Worm (Caenorhabditis elegans) whole organism, mixed stage, embryonic: Measurements from ENCODE around the gene K08D8.5.

Experiments used
- elt-1 ChIP-seq: sonication (generic microtip); optimal IDR thresholded peaks from 2 replicates; lab custom pipeline; 2017; ENCODE audit warnings: missing genetic modification characterization, mild to moderate bottlenecking, missing compliant biosample characterization, antibody characterized with exemption, moderate library complexity, borderline replicate concordance; ENCODE audit not compliant: insufficient read depth
- elt-3 ChIP-seq: fragments of 150-350 bp; optimal IDR thresholded peaks from 2 replicates; lab custom pipeline; 2014; ENCODE audit warnings: missing biosample characterization, missing genetic modification characterization
- lin-13 ChIP-seq: fragments of 150-350 bp; optimal IDR thresholded peaks from 2 replicates; lab custom pipeline; 2014; ENCODE audit warnings: missing biosample characterization, missing genetic modification characterization
- nhr-2 ChIP-seq: fragments of 150-350 bp; optimal IDR thresholded peaks from 2 replicates; lab custom pipeline; 2014; ENCODE audit warnings: missing biosample characterization, missing genetic modification characterization
- nhr-237 ChIP-seq: fragments of 150-350 bp; optimal IDR thresholded peaks from 2 replicates; lab custom pipeline; 2014; ENCODE audit warnings: missing biosample characterization, missing genetic modification characterization
- nhr-28 ChIP-seq: fragments of 150-350 bp; optimal IDR thresholded peaks from 2 replicates; lab custom pipeline; 2014; ENCODE audit warnings: missing biosample characterization, missing genetic modification characterization
- pha-4 ChIP-seq: fragments of 150-350 bp; optimal IDR thresholded peaks from 2 replicates; lab custom pipeline; 2018; ENCODE audit warnings: missing biosample characterization, missing genetic modification reagents, missing genetic modification characterization
- sem-2 ChIP-seq: fragments of 200-800 bp; sonication (Bioruptor generic); optimal IDR thresholded peaks from 2 replicates; lab custom pipeline; 2018; ENCODE audit warnings: mild to moderate bottlenecking, missing genetic modification characterization, missing compliant biosample characterization
- snpc-4 ChIP-seq: fragments of 150-350 bp; optimal IDR thresholded peaks from 2 replicates; lab custom pipeline; 2014; ENCODE audit warnings: missing biosample characterization, missing genetic modification characterization
- tbx-8 ChIP-seq: fragments of 200-800 bp; sonication (Bioruptor generic); optimal IDR thresholded peaks from 2 replicates; lab custom pipeline; 2018; ENCODE audit warnings: mild to moderate bottlenecking, missing genetic modification characterization, moderate library complexity, missing compliant biosample characterization
- unc-39 ChIP-seq: fragments of 150-350 bp; optimal IDR thresholded peaks from 2 replicates; lab custom pipeline; 2014; ENCODE audit warnings: missing biosample characterization, missing genetic modification characterization

DNA sequence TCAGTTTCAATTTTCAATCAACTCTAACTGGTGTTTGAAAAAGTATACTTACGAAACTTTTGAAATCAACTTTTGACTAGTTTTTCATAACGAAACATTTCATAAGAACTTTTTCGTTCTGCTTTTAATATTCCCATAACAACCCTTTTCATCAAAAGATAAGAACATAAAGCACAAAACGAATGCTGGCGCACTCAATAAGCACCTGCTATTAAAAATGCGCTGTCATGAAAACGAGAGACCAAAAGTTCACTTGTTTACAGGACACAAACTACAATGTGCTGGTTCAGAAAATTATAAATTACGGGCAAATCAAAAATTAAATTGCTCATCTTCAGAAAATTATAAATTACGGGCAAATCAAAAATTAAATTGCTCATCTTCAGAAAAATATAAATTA is 20.8 kb downstream of the K08D8.5 start:
- no peak for TF ChIP-seq sem-2
- no peak for TF ChIP-seq pha-4 (tag; lab: Kevin White, UChicago)
- no peak for TF ChIP-seq elt-1 (tag; lab: Kevin White, UChicago)
- no peak for TF ChIP-seq nhr-237
- TF ChIP-seq lin-13 (tag; lab: Kevin White, UChicago) = no peak
- no peak for TF ChIP-seq unc-39 (tag; lab: Kevin White, UChicago)
- TF ChIP-seq snpc-4 = no peak
- TF ChIP-seq nhr-28 (tag; lab: Kevin White, UChicago) = no peak
- TF ChIP-seq nhr-2 (tag; lab: Kevin White, UChicago) = no peak
- TF ChIP-seq elt-3 (tag; lab: Kevin White, UChicago) = no peak
- TF ChIP-seq tbx-8 (GFP tag; lab: Kevin White, UChicago) = no peak
